Worm (Caenorhabditis elegans) whole organism, young adult: ENCODE data around the gene C06G4.4.

ENCODE experiments used
- F37B4.10 ChIP-seq: fragments of 200-800 bp; sonication (Bioruptor generic); IDR thresholded peaks from 2 replicates; pipeline ENCODE4 v1.3.6; 2022; ENCODE audit warnings: missing genetic modification characterization, missing compliant biosample characterization
- Y56A3A.18 ChIP-seq: fragments of 200-800 bp; sonication (Bioruptor generic); IDR thresholded peaks from 2 replicates; pipeline ENCODE4 v1.3.6; 2022; ENCODE audit warnings: missing genetic modification reagents, missing genetic modification characterization, missing compliant biosample characterization
- Y79H2A.3 ChIP-seq: fragments of 200-800 bp; sonication (Bioruptor generic); conservative IDR thresholded peaks from 2 replicates; pipeline ENCODE4 v1.3.6; 2022; ENCODE audit warnings: missing genetic modification reagents, missing genetic modification characterization, missing compliant biosample characterization
- aptf-3 ChIP-seq: fragments of 200-800 bp; sonication (Bioruptor generic); IDR thresholded peaks from 2 replicates; pipeline ENCODE4 v1.3.6; 2022; ENCODE audit warnings: missing genetic modification characterization, missing compliant biosample characterization
- dox-1 ChIP-seq: fragments of 200-800 bp; sonication (Bioruptor generic); IDR thresholded peaks from 2 replicates; pipeline ENCODE4 v1.3.6; 2022; ENCODE audit warnings: missing genetic modification reagents, missing genetic modification characterization, missing compliant biosample characterization
- nhr-120 ChIP-seq: fragments of 200-800 bp; sonication (Bioruptor generic); IDR thresholded peaks from 2 replicates; pipeline ENCODE4 v1.3.6; 2022; ENCODE audit warnings: missing genetic modification characterization, missing compliant biosample characterization
- snpc-3.4 ChIP-seq: sonication (generic microtip); optimal IDR thresholded peaks from 2 replicates; lab custom pipeline; 2017; ENCODE audit warnings: missing genetic modification characterization, mild to moderate bottlenecking, missing compliant biosample characterization, antibody characterized with exemption, moderate library complexity, missing genotype, missing genetic modification reagents
- snpc-4 ChIP-seq, 5 experiments: fragments of 150-350 bp in 1 of 5; sonication (generic microtip) in 4 of 5; optimal IDR thresholded peaks; 2 replicates each; lab custom pipeline; 2014 to 2018; ENCODE audit warnings: missing genetic modification characterization in 5 of 5, missing biosample characterization in 3 of 5, antibody characterized with exemption in 2 of 5, mild to moderate bottlenecking in 2 of 5, missing compliant biosample characterization in 2 of 5, missing genotype in 2 of 5, moderate library complexity in 2 of 5, missing genetic modification reagents in 1 of 5
- tbp1 ChIP-seq: fragments of 200-800 bp; sonication (Bioruptor generic); optimal IDR thresholded peaks from 2 replicates; lab custom pipeline; 2018; ENCODE audit warnings: mild to moderate bottlenecking, missing genetic modification characterization, missing compliant biosample characterization
- zim-3 ChIP-seq: sonication (generic microtip); optimal IDR thresholded peaks from 2 replicates; lab custom pipeline; 2017; ENCODE audit warnings: mild to moderate bottlenecking, missing genetic modification characterization, moderate library complexity, missing compliant biosample characterization

- TF ChIP-seq tbp1 (GFP tag; lab: Kevin White, UChicago): no peak
- TF ChIP-seq aptf-3 (GFP tag; lab: Robert Waterston, UW): no peak
- TF ChIP-seq F37B4.10 (GFP tag; lab: Robert Waterston, UW): no peak
- no peak for TF ChIP-seq snpc-4 (GFP tag; optimal IDR thresholded peaks at IDR 0.05; lab: Kevin White, UChicago)
- no peak for TF ChIP-seq snpc-4 (tag; optimal IDR thresholded peaks at IDR 0.05; lab: Kevin White, UChicago)
- TF ChIP-seq zim-3 (tag; lab: Kevin White, UChicago): no peak
- TF ChIP-seq Y79H2A.3 (GFP tag; lab: Robert Waterston, UW): no peak
- no peak for TF ChIP-seq dox-1 (GFP tag; lab: Robert Waterston, UW)
- no peak for TF ChIP-seq snpc-3.4 (tag; lab: Kevin White, UChicago)
- no peak for TF ChIP-seq nhr-120 (GFP tag; lab: Robert Waterston, UW)
- TF ChIP-seq Y56A3A.18 (GFP tag; lab: Robert Waterston, UW): no peak
These were observed 1.1 kb upstream of the C06G4.4 start for ce11 chrIII:7978723-7979122.
